Fruit fly (Drosophila melanogaster) whole organism, wandering third instar larva: ENCODE data around the gene CG32816.

ENCODE experiments used
- Abd-B ChIP-seq: fragments of >200 bp; optimal IDR thresholded peaks from 2 replicates; lab custom pipeline; 2017; ENCODE audit warnings: missing biosample characterization, missing genetic modification characterization
- CG32264 ChIP-seq: fragments of 200-800 bp; sonication (Bioruptor generic); optimal IDR thresholded peaks from 2 replicates; lab custom pipeline; 2016; ENCODE audit warnings: missing biosample characterization, missing genetic modification characterization
- CG9705 ChIP-seq: fragments of 200-800 bp; sonication (Bioruptor generic); optimal IDR thresholded peaks from 2 replicates; lab custom pipeline; 2018; ENCODE audit warnings: missing biosample characterization, mild to moderate bottlenecking, missing genetic modification characterization
- CrebA ChIP-seq: fragments of 200-800 bp; sonication (Bioruptor generic); optimal IDR thresholded peaks from 2 replicates; lab custom pipeline; 2016; ENCODE audit warnings: missing biosample characterization, mild to moderate bottlenecking, missing genetic modification characterization, borderline replicate concordance
- Dif ChIP-seq: fragments of 200-275, 200-300 bp; sonication (Bioruptor generic); optimal IDR thresholded peaks from 2 replicates; lab custom pipeline; 2018; ENCODE audit warnings: missing biosample characterization, missing genetic modification characterization; ENCODE audit not compliant: partially characterized antibody
- GATAd ChIP-seq: sonication (Bioruptor generic); optimal IDR thresholded peaks from 2 replicates; lab custom pipeline; 2016; ENCODE audit warnings: missing biosample characterization, missing genetic modification characterization
- HLH106 ChIP-seq: fragments of 200-800 bp; optimal IDR thresholded peaks from 3 replicates; lab custom pipeline; 2019; ENCODE audit warnings: missing biosample characterization, mild to moderate bottlenecking, missing genetic modification characterization, moderate library complexity
- Hnf4 ChIP-seq: fragments of 200-800 bp; sonication (Bioruptor generic); optimal IDR thresholded peaks from 2 replicates; lab custom pipeline; 2016; ENCODE audit warnings: missing biosample characterization, mild to moderate bottlenecking, missing genetic modification characterization
- Hr78 ChIP-seq: fragments of >200 bp; optimal IDR thresholded peaks from 2 replicates; lab custom pipeline; 2017; ENCODE audit warnings: missing biosample characterization, missing genetic modification characterization
- Hr83 ChIP-seq: fragments of 200-300 bp; sonication (Bioruptor generic); optimal IDR thresholded peaks from 2 replicates; lab custom pipeline; 2016; ENCODE audit warnings: missing biosample characterization, mild to moderate bottlenecking, missing genetic modification characterization, moderate library complexity; ENCODE audit not compliant: poor library complexity, severe bottlenecking
- Jra ChIP-seq: sonication (Bioruptor generic); optimal IDR thresholded peaks from 2 replicates; lab custom pipeline; 2016; ENCODE audit warnings: missing biosample characterization, missing genetic modification characterization
- Mio ChIP-seq: sonication (Bioruptor generic); optimal IDR thresholded peaks from 2 replicates; lab custom pipeline; 2016; ENCODE audit warnings: missing biosample characterization, missing genetic modification characterization
- Myc ChIP-seq: fragments of >200 bp; optimal IDR thresholded peaks from 2 replicates; lab custom pipeline; 2017
- N ChIP-seq: fragments of >200 bp; optimal IDR thresholded peaks from 2 replicates; lab custom pipeline; 2018; ENCODE audit warnings: missing biosample characterization, missing external identifiers, missing genetic modification characterization
- OdsH ChIP-seq: fragments of 200-800 bp; sonication (Bioruptor generic); optimal IDR thresholded peaks from 2 replicates; lab custom pipeline; 2016; ENCODE audit warnings: missing biosample characterization, mild to moderate bottlenecking, missing genetic modification characterization
- Rel ChIP-seq, 2 experiments: fragments of 200-800 bp; sonication (Bioruptor generic) in 1 of 2; optimal IDR thresholded peaks; 2 replicates in 1 of 2; 3 replicates in 1 of 2; lab custom pipeline; 2016 to 2019; ENCODE audit warnings: mild to moderate bottlenecking in 2 of 2, missing biosample characterization in 2 of 2, missing genetic modification characterization in 2 of 2, moderate library complexity in 1 of 2
- Sp1 ChIP-seq: fragments of 200-800 bp; sonication (Bioruptor generic); optimal IDR thresholded peaks from 3 replicates; lab custom pipeline; 2019; ENCODE audit warnings: missing biosample characterization, mild to moderate bottlenecking, missing genetic modification characterization, moderate library complexity
- Vsx2 ChIP-seq: fragments of 200-300, 225-300 bp; sonication (Bioruptor generic); optimal IDR thresholded peaks from 2 replicates; lab custom pipeline; 2018; ENCODE audit warnings: missing biosample characterization, missing genetic modification characterization; ENCODE audit not compliant: partially characterized antibody
- br ChIP-seq: fragments of 200-800 bp; sonication (Bioruptor generic); optimal IDR thresholded peaks from 2 replicates; lab custom pipeline; 2016; ENCODE audit warnings: missing biosample characterization, missing genetic modification characterization
- brk ChIP-seq: fragments of 200-800 bp; sonication (Bioruptor generic); optimal IDR thresholded peaks from 2 replicates; lab custom pipeline; 2016; ENCODE audit warnings: missing biosample characterization, mild to moderate bottlenecking, missing genetic modification characterization
- dl ChIP-seq, 2 experiments: fragments of 175-275, 200-275 bp in 1 of 2; fragments of 200-275 bp in 1 of 2; sonication (Bioruptor generic); optimal IDR thresholded peaks; lab custom pipeline; 2018; ENCODE audit warnings: mild to moderate bottlenecking in 2 of 2, missing biosample characterization in 2 of 2, missing genetic modification characterization in 2 of 2, moderate library complexity in 2 of 2; ENCODE audit not compliant: partially characterized antibody in 2 of 2, insufficient read depth in 1 of 2
- dsf ChIP-seq: sonication (Bioruptor generic); optimal IDR thresholded peaks from 2 replicates; lab custom pipeline; 2016; ENCODE audit warnings: missing biosample characterization, missing genetic modification characterization, borderline replicate concordance
- ey ChIP-seq: fragments of 200-800 bp; sonication (Bioruptor generic); optimal IDR thresholded peaks from 2 replicates; lab custom pipeline; 2016; ENCODE audit warnings: missing biosample characterization, missing genetic modification characterization
- foxo ChIP-seq, 2 experiments: fragments of 200-800 bp; sonication (Bioruptor generic); optimal IDR thresholded peaks; 2 replicates in 1 of 2; 3 replicates in 1 of 2; lab custom pipeline; 2016 to 2017; ENCODE audit warnings: missing biosample characterization in 2 of 2, missing genetic modification characterization in 2 of 2
- fru ChIP-seq: fragments of 200-800 bp; sonication (Bioruptor generic); optimal IDR thresholded peaks from 3 replicates; lab custom pipeline; 2016; ENCODE audit warnings: missing biosample characterization, mild to moderate bottlenecking, missing genetic modification characterization
- h ChIP-seq: fragments of 200-800 bp; sonication (Bioruptor generic); optimal IDR thresholded peaks from 3 replicates; lab custom pipeline; 2016; ENCODE audit warnings: missing biosample characterization, mild to moderate bottlenecking, missing genetic modification characterization
- jim ChIP-seq: fragments of 175-275, 200-325 bp; sonication (Bioruptor generic); optimal IDR thresholded peaks from 2 replicates; lab custom pipeline; 2016; ENCODE audit warnings: missing biosample characterization, mild to moderate bottlenecking, missing genetic modification characterization
- lola ChIP-seq: fragments of >200 bp; optimal IDR thresholded peaks from 2 replicates; lab custom pipeline; 2017; ENCODE audit warnings: missing biosample characterization, missing genetic modification characterization
- psq ChIP-seq: fragments of 200-800 bp; sonication (Bioruptor generic); optimal IDR thresholded peaks from 3 replicates; lab custom pipeline; 2017; ENCODE audit warnings: missing biosample characterization, mild to moderate bottlenecking, missing genetic modification characterization, moderate library complexity
- rgr ChIP-seq: fragments of 200-800 bp; sonication (Bioruptor generic); optimal IDR thresholded peaks from 3 replicates; lab custom pipeline; 2016; ENCODE audit warnings: missing biosample characterization, mild to moderate bottlenecking, missing genetic modification characterization
- sage ChIP-seq: fragments of 200-800 bp; sonication (Bioruptor generic); optimal IDR thresholded peaks from 2 replicates; lab custom pipeline; 2016; ENCODE audit warnings: missing biosample characterization, mild to moderate bottlenecking, missing genetic modification characterization
- sv ChIP-seq: fragments of 200-800 bp; sonication (Bioruptor generic); optimal IDR thresholded peaks from 3 replicates; lab custom pipeline; 2016; ENCODE audit warnings: missing biosample characterization, missing genetic modification characterization
- tai ChIP-seq: sonication (Bioruptor generic); optimal IDR thresholded peaks from 2 replicates; lab custom pipeline; 2016; ENCODE audit warnings: missing biosample characterization, missing genetic modification characterization
- woc ChIP-seq: sonication (Bioruptor generic); optimal IDR thresholded peaks from 2 replicates; lab custom pipeline; 2016; ENCODE audit warnings: missing biosample characterization, mild to moderate bottlenecking, missing genetic modification characterization

CG32816 gene

dm6 chrX:350970-351369 lies 119.6 kb downstream of the CG32816 start:
- TF ChIP-seq Rel (GFP tag; optimal IDR thresholded peaks at IDR 0.05; lab: Kevin White, UChicago) (no peak), Rel (tag; optimal IDR thresholded peaks at IDR 0.05; lab: Kevin White, UChicago) (no peak), sv (GFP tag; lab: Kevin White, UChicago) (no peak), dsf (no peak), Mio (GFP tag; lab: Kevin White, UChicago) (no peak), CG9705 (GFP tag; lab: Kevin White, UChicago) (no peak), Jra (no peak), rgr (no peak), h (GFP tag; lab: Kevin White, UChicago) (no peak), Dif (GFP tag; lab: Kevin White, UChicago) (no peak), jim (GFP tag; lab: Kevin White, UChicago) (no peak), psq (GFP tag; lab: Kevin White, UChicago) (no peak), dl (GFP tag; optimal IDR thresholded peaks at IDR 0.05; lab: Kevin White, UChicago; ENCODE audit: insufficient read depth in 1 of 2, partially characterized antibody in 2 of 2) (no peak), CrebA (GFP tag; lab: Kevin White, UChicago) (no peak)

dm6 chrX:350266-350665 lies 120.3 kb downstream of the CG32816 start, which contains the start of gene CG43181:
CG43181 (plus strand) TSS chrX:350566.
- TF ChIP-seq Hr78 (no peak), dsf (no peak), brk (GFP tag; lab: Kevin White, UChicago) (no peak), N (no peak), fru (GFP tag; lab: Kevin White, UChicago) (no peak), Abd-B (GFP tag; lab: Kevin White, UChicago) (no peak), rgr (no peak), jim (GFP tag; lab: Kevin White, UChicago) (no peak), ey (GFP tag; lab: Kevin White, UChicago) (no peak), Vsx2 (GFP tag; lab: Kevin White, UChicago) (no peak), Rel (GFP tag; optimal IDR thresholded peaks at IDR 0.05; lab: Kevin White, UChicago) (no peak), Rel (tag; optimal IDR thresholded peaks at IDR 0.05; lab: Kevin White, UChicago) (no peak), lola (GFP tag; lab: Kevin White, UChicago) (no peak), OdsH (GFP tag; lab: Kevin White, UChicago) (no peak), CG32264 (GFP tag; lab: Kevin White, UChicago) (no peak), HLH106 (tag; lab: Kevin White, UChicago) (no peak), tai (GFP tag; lab: Kevin White, UChicago) (no peak), foxo (GFP tag; optimal IDR thresholded peaks at IDR 0.05; lab: Kevin White, UChicago) (no peak), Hr83 (GFP tag; lab: Kevin White, UChicago) (no peak), sv (GFP tag; lab: Kevin White, UChicago) (no peak)
- TF ChIP-seq, all 38 proteins: peak for 0

- no peak for TF ChIP-seq GATAd (GFP tag; lab: Kevin White, UChicago)
- no peak for TF ChIP-seq CG32264 (GFP tag; lab: Kevin White, UChicago)
- no peak for TF ChIP-seq Myc (lab: Kevin White, UChicago)
- no peak for TF ChIP-seq Dif (GFP tag; lab: Kevin White, UChicago)
- TF ChIP-seq OdsH (GFP tag; lab: Kevin White, UChicago): peak; percentile 22
- TF ChIP-seq Sp1: peak; percentile 29
- peak in 1 of 2 experiments; percentile 47 for TF ChIP-seq foxo (GFP tag; optimal IDR thresholded peaks at IDR 0.05; lab: Kevin White, UChicago)
- peak; percentile 38 for TF ChIP-seq Hnf4 (GFP tag; lab: Kevin White, UChicago)
- TF ChIP-seq sage (GFP tag; lab: Kevin White, UChicago): peak; percentile 10
- TF ChIP-seq br (GFP tag; lab: Kevin White, UChicago): peak; percentile 28
- TF ChIP-seq CG9705 (GFP tag; lab: Kevin White, UChicago): no peak
- peak; percentile 16 for TF ChIP-seq psq (GFP tag; lab: Kevin White, UChicago)
- peak; percentile 17 for TF ChIP-seq HLH106 (tag; lab: Kevin White, UChicago)
- peak; percentile 41 for TF ChIP-seq h (GFP tag; lab: Kevin White, UChicago)
- TF ChIP-seq rgr: peak; percentile 43
- TF ChIP-seq ey (GFP tag; lab: Kevin White, UChicago): peak; percentile 35
- no peak for TF ChIP-seq dl (GFP tag; optimal IDR thresholded peaks at IDR 0.05; lab: Kevin White, UChicago; ENCODE audit: insufficient read depth in 1 of 2, partially characterized antibody in 2 of 2)
- TF ChIP-seq woc: peak; percentile 1
- TF ChIP-seq fru (GFP tag; lab: Kevin White, UChicago): peak; percentile 34
These were observed 125.3 kb downstream of the CG32816 start for dm6 chrX:345246-345645.
